Worm (Caenorhabditis elegans) whole organism, L1 larva: ENCODE data around the gene BE10.1.

Experiments used
- aha-1 ChIP-seq: fragments of 150-350 bp; optimal IDR thresholded peaks from 2 replicates; lab custom pipeline; 2014; ENCODE audit warnings: missing biosample characterization, missing genetic modification characterization
- aly-2 ChIP-seq: fragments of 150-350 bp; optimal IDR thresholded peaks from 2 replicates; lab custom pipeline; 2014; ENCODE audit warnings: missing biosample characterization, missing genetic modification characterization
- egl-27 ChIP-seq, 2 experiments: fragments of 150-350 bp in 1 of 2; sonication (generic microtip); optimal IDR thresholded peaks; 3 replicates each; lab custom pipeline; 2017 to 2018; ENCODE audit warnings: missing biosample characterization in 2 of 2, missing genetic modification characterization in 2 of 2, missing genetic modification reagents in 2 of 2
- mdl-1 ChIP-seq, 2 experiments: fragments of 150-350 bp; optimal IDR thresholded peaks; 2 replicates each; lab custom pipeline; 2014 to 2017; ENCODE audit warnings: missing biosample characterization in 2 of 2, missing genetic modification characterization in 2 of 2, inconsistent platforms in 1 of 2
- skn-1 ChIP-seq: fragments of 150-350 bp; optimal IDR thresholded peaks from 2 replicates; lab custom pipeline; 2014; ENCODE audit warnings: missing biosample characterization, missing genetic modification characterization
- unc-62 ChIP-seq: fragments of 150-350 bp; optimal IDR thresholded peaks from 2 replicates; lab custom pipeline; 2014; ENCODE audit warnings: missing biosample characterization, missing genetic modification reagents, missing genetic modification characterization
- ztf-11 ChIP-seq, 2 experiments: sonication (generic microtip); optimal IDR thresholded peaks; 2 replicates each; lab custom pipeline; 2016 to 2017; ENCODE audit warnings: missing genetic modification characterization in 2 of 2, missing biosample characterization in 1 of 2, missing compliant biosample characterization in 1 of 2

DNA sequence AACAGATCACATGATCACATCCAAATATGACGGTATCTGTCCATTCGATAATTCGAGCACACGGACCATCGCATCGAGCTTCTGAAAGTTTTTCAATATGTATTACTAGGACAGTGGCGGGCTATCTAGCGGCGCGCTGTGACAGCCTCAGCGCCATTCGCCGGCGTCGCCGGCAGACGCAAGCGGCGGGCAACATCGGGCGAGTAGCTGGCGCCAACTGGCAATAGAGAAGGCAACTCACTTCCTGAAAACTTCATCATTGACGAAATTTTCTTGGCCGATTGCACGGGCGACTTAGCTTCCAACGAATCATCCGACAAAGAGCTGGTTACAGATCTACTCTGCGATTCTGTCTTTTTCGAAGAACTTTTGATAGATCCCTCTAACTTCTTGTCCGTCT lies 1.1 kb downstream of the BE10.1 start:
- TF ChIP-seq unc-62 (GFP tag; lab: Kevin White, UChicago) (no peak), skn-1 (tag; lab: Kevin White, UChicago) (no peak), aha-1 (tag; lab: Kevin White, UChicago) (no peak), mdl-1 (tag; optimal IDR thresholded peaks at IDR 0.05; lab: Kevin White, UChicago) (no peak), ztf-11 (tag; optimal IDR thresholded peaks at IDR 0.05; lab: Kevin White, UChicago) (no peak), egl-27 (tag; optimal IDR thresholded peaks at IDR 0.05; lab: Kevin White, UChicago) (no peak), aly-2 (no peak)
